Worm (Caenorhabditis elegans) whole organism, L3 larva: Measurements from ENCODE around the gene ZC373.3.

Experiments
- ZK546.5 ChIP-seq: sonication (generic microtip); optimal IDR thresholded peaks from 2 replicates; lab custom pipeline; 2017; ENCODE audit warnings: missing biosample characterization, missing genetic modification characterization
- ama-1 ChIP-seq: fragments of 150-350 bp; optimal IDR thresholded peaks from 2 replicates; lab custom pipeline; 2018
- ceh-82 ChIP-seq: fragments of 150-350 bp; optimal IDR thresholded peaks from 2 replicates; lab custom pipeline; 2014; ENCODE audit warnings: missing biosample characterization, missing genetic modification characterization
- elt-2 ChIP-seq: sonication (generic microtip); optimal IDR thresholded peaks from 2 replicates; lab custom pipeline; 2016; ENCODE audit warnings: missing genetic modification reagents, mild to moderate bottlenecking, missing genetic modification characterization, missing compliant biosample characterization
- fkh-10 ChIP-seq: sonication (generic microtip); optimal IDR thresholded peaks from 2 replicates; lab custom pipeline; 2017; ENCODE audit warnings: missing biosample characterization, missing genetic modification reagents, missing genetic modification characterization
- lin-15B ChIP-seq: fragments of 150-350 bp; optimal IDR thresholded peaks from 2 replicates; lab custom pipeline; 2014; ENCODE audit warnings: missing biosample characterization, missing genetic modification characterization
- mml-1 ChIP-seq: fragments of 150-350 bp; sonication (generic microtip); optimal IDR thresholded peaks from 3 replicates; lab custom pipeline; 2014; ENCODE audit warnings: missing biosample characterization, missing genetic modification characterization
- nhr-12 ChIP-seq: fragments of 150-350 bp; optimal IDR thresholded peaks from 2 replicates; lab custom pipeline; 2014; ENCODE audit warnings: missing biosample characterization, missing genetic modification characterization
- nhr-237 ChIP-seq: fragments of 150-350 bp; optimal IDR thresholded peaks from 2 replicates; lab custom pipeline; 2014; ENCODE audit warnings: missing biosample characterization, missing genetic modification characterization
- nhr-43 ChIP-seq: sonication (generic microtip); optimal IDR thresholded peaks from 2 replicates; lab custom pipeline; 2016; ENCODE audit warnings: mild to moderate bottlenecking, missing genetic modification characterization, missing compliant biosample characterization; ENCODE audit not compliant: poor library complexity, severe bottlenecking
- nhr-76 ChIP-seq: fragments of 150-350 bp; sonication (generic microtip); optimal IDR thresholded peaks from 5 replicates; lab custom pipeline; 2014; ENCODE audit warnings: missing biosample characterization, missing genetic modification characterization
- snpc-4 ChIP-seq: fragments of 150-350 bp; optimal IDR thresholded peaks from 2 replicates; lab custom pipeline; 2014; ENCODE audit warnings: missing biosample characterization, missing genetic modification characterization
- unc-62 ChIP-seq: fragments of 150-350 bp; sonication (generic microtip); optimal IDR thresholded peaks from 4 replicates; lab custom pipeline; 2014; ENCODE audit warnings: missing biosample characterization, missing genetic modification reagents, missing genetic modification characterization

- TF ChIP-seq ceh-82 (tag; lab: Kevin White, UChicago) (no peak), elt-2 (tag; lab: Kevin White, UChicago) (no peak), nhr-237 (tag; lab: Kevin White, UChicago) (no peak), snpc-4 (tag; lab: Kevin White, UChicago) (no peak), lin-15B (tag; lab: Kevin White, UChicago) (no peak), ama-1 (lab: Kevin White, UChicago) (no peak), mml-1 (tag; lab: Kevin White, UChicago) (no peak), fkh-10 (no peak), nhr-43 (tag; lab: Kevin White, UChicago) (no peak), unc-62 (no peak), nhr-12 (no peak), ZK546.5 (no peak), nhr-76 (tag; lab: Kevin White, UChicago) (no peak)
These were observed 17.8 kb downstream of the ZC373.3 start for ce11 chrX:10078089-10078488.
